Worm (Caenorhabditis elegans) whole organism, early embryonic: Measurements from ENCODE around the gene sra-39.

ENCODE experiments used
- ama-1 ChIP-seq: fragments of 150-350 bp; optimal IDR thresholded peaks from 2 replicates; lab custom pipeline; 2014
- ceh-36 ChIP-seq: sonication (generic microtip); optimal IDR thresholded peaks from 2 replicates; lab custom pipeline; 2016; ENCODE audit warnings: missing genetic modification characterization, inconsistent platforms, missing compliant biosample characterization
- ets-7 ChIP-seq: sonication (generic microtip); optimal IDR thresholded peaks from 2 replicates; lab custom pipeline; 2016; ENCODE audit warnings: missing genotype, missing genetic modification characterization, missing compliant biosample characterization
- hmg-4 ChIP-seq: fragments of 200-800 bp; sonication (Bioruptor generic); optimal IDR thresholded peaks from 2 replicates; lab custom pipeline; 2018; ENCODE audit warnings: mild to moderate bottlenecking, missing genetic modification characterization, missing compliant biosample characterization
- scrt-1 ChIP-seq: fragments of 200-800 bp; sonication (Bioruptor generic); IDR thresholded peaks from 2 replicates; pipeline ENCODE4 v1.3.6; 2022; ENCODE audit warnings: missing genetic modification characterization, missing compliant biosample characterization

- no peak for TF ChIP-seq ama-1 (lab: Kevin White, UChicago)
- no peak for TF ChIP-seq hmg-4 (GFP tag; lab: Kevin White, UChicago)
- TF ChIP-seq ceh-36: no peak
- TF ChIP-seq scrt-1 (GFP tag; lab: Robert Waterston, UW): no peak
- no peak for TF ChIP-seq ets-7
Measured at ce11 chrX:13884157-13884556, 19.1 kb downstream of the sra-39 start.
